Fruit fly (Drosophila melanogaster) whole organism, embryonic: ENCODE data around the gene CG8814.

Source experiments
- Atf-2 ChIP-seq: fragments of 200-800 bp; sonication (Bioruptor generic); optimal IDR thresholded peaks from 2 replicates; lab custom pipeline; 2016; ENCODE audit warnings: missing biosample characterization, missing genetic modification characterization
- B-H2 ChIP-seq: fragments of 200-800 bp; sonication (Bioruptor generic); optimal IDR thresholded peaks from 2 replicates; lab custom pipeline; 2018; ENCODE audit warnings: missing biosample characterization, mild to moderate bottlenecking, missing genetic modification characterization
- BEAF-32 ChIP-seq: fragments of 200-800 bp; sonication (Bioruptor generic); optimal IDR thresholded peaks from 3 replicates; lab custom pipeline; 2017; ENCODE audit warnings: missing biosample characterization, missing genetic modification characterization, mild to moderate bottlenecking, moderate library complexity, missing genetic modification reagents
- CG11247 ChIP-seq: fragments of 200-800 bp; sonication (Bioruptor generic); IDR thresholded peaks from 2 replicates; pipeline ENCODE4 v1.3.6; 2022; ENCODE audit warnings: missing biosample characterization, missing genetic modification characterization
- CG11695 ChIP-seq: fragments of 200-800 bp; sonication (Bioruptor generic); IDR thresholded peaks from 3 replicates; pipeline ENCODE4 v1.3.6; 2022; ENCODE audit warnings: missing biosample characterization, missing genetic modification characterization
- CG14050 ChIP-seq: fragments of 200-800 bp; sonication (Bioruptor generic); IDR thresholded peaks from 3 replicates; pipeline ENCODE4 v1.3.6; 2022; ENCODE audit warnings: missing biosample characterization, missing genetic modification characterization
- CG15696 ChIP-seq: fragments of 200-800 bp; sonication (Bioruptor generic); optimal IDR thresholded peaks from 2 replicates; lab custom pipeline; 2019; ENCODE audit warnings: missing biosample characterization, mild to moderate bottlenecking, missing genetic modification characterization, moderate library complexity
- CG1603 ChIP-seq: fragments of 200-800 bp; sonication (Bioruptor generic); optimal IDR thresholded peaks from 2 replicates; lab custom pipeline; 2019; ENCODE audit warnings: missing biosample characterization, mild to moderate bottlenecking, missing genetic modification characterization, moderate library complexity
- CG17361 ChIP-seq: fragments of 200-800 bp; sonication (Bioruptor generic); IDR thresholded peaks from 3 replicates; pipeline ENCODE4 v1.3.6; 2022; ENCODE audit warnings: missing biosample characterization, missing genetic modification characterization
- CG2120 ChIP-seq: fragments of 200-800 bp; sonication (Bioruptor generic); optimal IDR thresholded peaks from 3 replicates; lab custom pipeline; 2016; ENCODE audit warnings: missing biosample characterization, missing genetic modification characterization
- CG2712 ChIP-seq: fragments of 200-800 bp; optimal IDR thresholded peaks from 3 replicates; lab custom pipeline; 2019; ENCODE audit warnings: missing biosample characterization, mild to moderate bottlenecking, missing genetic modification characterization, moderate library complexity
- CG31224 ChIP-seq: fragments of 200-800 bp; sonication (Bioruptor generic); IDR thresholded peaks from 2 replicates; pipeline ENCODE4 v1.3.6; 2022; ENCODE audit warnings: missing biosample characterization, missing genetic modification characterization
- CG3838 ChIP-seq: fragments of 200-800 bp; sonication (Bioruptor generic); optimal IDR thresholded peaks from 3 replicates; lab custom pipeline; 2016; ENCODE audit warnings: missing biosample characterization, missing genetic modification characterization
- CG42726 ChIP-seq: fragments of 200-800 bp; sonication (Bioruptor generic); IDR thresholded peaks from 2 replicates; pipeline ENCODE4 v1.3.6; 2022; ENCODE audit warnings: missing biosample characterization, missing genetic modification characterization; ENCODE audit not compliant: partially characterized antibody
- CG4707 ChIP-seq: fragments of 200-800 bp; sonication (Bioruptor generic); optimal IDR thresholded peaks from 2 replicates; lab custom pipeline; 2018; ENCODE audit warnings: missing biosample characterization, mild to moderate bottlenecking, missing genetic modification characterization, moderate library complexity
- CG6254 ChIP-seq: fragments of 200-800 bp; sonication (Bioruptor generic); optimal IDR thresholded peaks from 3 replicates; lab custom pipeline; 2017; ENCODE audit warnings: mild to moderate bottlenecking, missing biosample characterization, missing genetic modification reagents, missing genetic modification characterization
- CG7839 ChIP-seq: fragments of 200-800 bp; sonication (Bioruptor generic); optimal IDR thresholded peaks from 3 replicates; lab custom pipeline; 2018; ENCODE audit warnings: missing biosample characterization, mild to moderate bottlenecking, missing genetic modification characterization, moderate library complexity
- CG8765 ChIP-seq: fragments of 200-800 bp; sonication (Bioruptor generic); IDR thresholded peaks from 2 replicates; pipeline ENCODE4 v1.3.6; 2022; ENCODE audit warnings: missing biosample characterization, missing genetic modification characterization
- CG9609 ChIP-seq: fragments of 200-800 bp; sonication (Bioruptor generic); optimal IDR thresholded peaks from 3 replicates; lab custom pipeline; 2016; ENCODE audit warnings: missing biosample characterization, missing genetic modification characterization
- Chrac-16 ChIP-seq: fragments of 200-800 bp; sonication (Bioruptor generic); optimal IDR thresholded peaks from 3 replicates; lab custom pipeline; 2016; ENCODE audit warnings: missing biosample characterization, missing genetic modification characterization
- Dip3 ChIP-seq: fragments of 200-800 bp; sonication (Bioruptor generic); optimal IDR thresholded peaks from 3 replicates; lab custom pipeline; 2016; ENCODE audit warnings: missing biosample characterization, missing genetic modification characterization
- Dll ChIP-seq: fragments of 200-800 bp; sonication (Bioruptor generic); IDR thresholded peaks from 4 replicates; pipeline ENCODE4 v1.3.6; 2022; ENCODE audit warnings: missing biosample characterization, missing genetic modification characterization; ENCODE audit not compliant: partially characterized antibody
- Dp ChIP-seq: fragments of 200-800 bp; sonication (Bioruptor generic); optimal IDR thresholded peaks from 2 replicates; lab custom pipeline; 2018; ENCODE audit warnings: missing biosample characterization, mild to moderate bottlenecking, missing genetic modification characterization, moderate library complexity
- Eip74EF ChIP-seq, 2 experiments: fragments of 200-800 bp in 1 of 2; fragments of >200 bp in 1 of 2; sonication (Bioruptor generic) in 1 of 2; optimal IDR thresholded peaks; 2 replicates each; lab custom pipeline; 2017 to 2019; ENCODE audit warnings: missing biosample characterization in 2 of 2, missing genetic modification characterization in 2 of 2, mild to moderate bottlenecking in 1 of 2, moderate library complexity in 1 of 2
- GATAe ChIP-seq: fragments of 200-800 bp; sonication (Bioruptor generic); conservative IDR thresholded peaks from 2 replicates; pipeline ENCODE4 v1.3.6; 2022; ENCODE audit warnings: missing biosample characterization, missing genetic modification characterization
- HLHmδ ChIP-seq: fragments of 200-800 bp; sonication (Bioruptor generic); optimal IDR thresholded peaks from 2 replicates; lab custom pipeline; 2018; ENCODE audit warnings: missing biosample characterization, mild to moderate bottlenecking, missing genetic modification characterization, moderate library complexity
- Hr78 ChIP-seq, 2 experiments: fragments of 200-800 bp in 1 of 2; fragments of >200 bp in 1 of 2; sonication (Bioruptor generic) in 1 of 2; optimal IDR thresholded peaks; 2 replicates each; lab custom pipeline; 2017 to 2019; ENCODE audit warnings: missing biosample characterization in 2 of 2, missing genetic modification characterization in 2 of 2, mild to moderate bottlenecking in 1 of 2, moderate library complexity in 1 of 2
- Med ChIP-seq: fragments of 200-800 bp; sonication (Bioruptor generic); peaks from one replicate; lab custom pipeline; 2016; ENCODE audit warnings: missing biosample characterization, missing genetic modification characterization, mild to moderate bottlenecking, inconsistent platforms, moderate library complexity
- NK7.1 ChIP-seq: fragments of 200-800 bp; sonication (Bioruptor generic); optimal IDR thresholded peaks from 3 replicates; lab custom pipeline; 2016; ENCODE audit warnings: missing biosample characterization, missing genetic modification characterization
- NfI ChIP-seq: fragments of 200-800 bp; sonication (Bioruptor generic); optimal IDR thresholded peaks from 3 replicates; lab custom pipeline; 2018; ENCODE audit warnings: missing biosample characterization, mild to moderate bottlenecking, missing genetic modification characterization, moderate library complexity
- Six4 ChIP-seq: fragments of 200-800 bp; sonication (Bioruptor generic); optimal IDR thresholded peaks from 2 replicates; lab custom pipeline; 2016; ENCODE audit warnings: missing biosample characterization, missing genetic modification characterization
- amos ChIP-seq: fragments of 200-800 bp; sonication (Bioruptor generic); IDR thresholded peaks from 2 replicates; pipeline ENCODE4 v1.3.6; 2022; ENCODE audit warnings: missing biosample characterization, missing genetic modification characterization; ENCODE audit not compliant: partially characterized antibody
- ap ChIP-seq: fragments of 200-800 bp; sonication (Bioruptor generic); IDR thresholded peaks from 2 replicates; pipeline ENCODE4 v1.3.6; 2022; ENCODE audit warnings: missing biosample characterization, missing genetic modification characterization
- caup ChIP-seq: fragments of 200-800 bp; sonication (Bioruptor generic); optimal IDR thresholded peaks from 3 replicates; lab custom pipeline; 2017; ENCODE audit warnings: missing biosample characterization, mild to moderate bottlenecking, missing genetic modification characterization, moderate library complexity; ENCODE audit not compliant: severe bottlenecking
- chif ChIP-seq, 2 experiments: fragments of 200-800 bp; sonication (Bioruptor generic); optimal IDR thresholded peaks; 3 replicates each; lab custom pipeline; 2016; ENCODE audit warnings: missing biosample characterization in 2 of 2, missing genetic modification characterization in 2 of 2
- chinmo ChIP-seq: fragments of 200-800 bp; sonication (Bioruptor generic); IDR thresholded peaks from 4 replicates; pipeline ENCODE4 v1.3.6; 2022; ENCODE audit warnings: missing biosample characterization, missing genetic modification characterization; ENCODE audit not compliant: partially characterized antibody
- chn ChIP-seq: fragments of 200-800 bp; sonication (Bioruptor generic); optimal IDR thresholded peaks from 2 replicates; lab custom pipeline; 2016; ENCODE audit warnings: missing biosample characterization, missing genetic modification characterization
- disco-r ChIP-seq: fragments of 200-800 bp; sonication (Bioruptor generic); optimal IDR thresholded peaks from 2 replicates; lab custom pipeline; 2016; ENCODE audit warnings: missing biosample characterization, missing genetic modification characterization
- ftz-f1 ChIP-seq: fragments of 200-800 bp; sonication (Bioruptor generic); optimal IDR thresholded peaks from 2 replicates; lab custom pipeline; 2016; ENCODE audit warnings: missing biosample characterization, missing genetic modification characterization
- hb ChIP-seq: fragments of 200-800 bp; sonication (Bioruptor generic); IDR thresholded peaks from 3 replicates; pipeline ENCODE4 v1.3.6; 2022; ENCODE audit warnings: missing biosample characterization, missing genetic modification characterization; ENCODE audit not compliant: partially characterized antibody
- ind ChIP-seq: fragments of 200-800 bp; sonication (Bioruptor generic); optimal IDR thresholded peaks from 3 replicates; lab custom pipeline; 2016; ENCODE audit warnings: missing biosample characterization, missing genetic modification characterization
- jing ChIP-seq: fragments of 200-800 bp; sonication (Bioruptor generic); optimal IDR thresholded peaks from 2 replicates; lab custom pipeline; 2018; ENCODE audit warnings: missing biosample characterization, mild to moderate bottlenecking, missing genetic modification characterization
- repo ChIP-seq: fragments of 200-800 bp; sonication (Bioruptor generic); optimal IDR thresholded peaks from 2 replicates; lab custom pipeline; 2016; ENCODE audit warnings: missing biosample characterization, missing genetic modification characterization
- schlank ChIP-seq: fragments of 200-800 bp; sonication (Bioruptor generic); optimal IDR thresholded peaks from 2 replicates; lab custom pipeline; 2018; ENCODE audit warnings: missing biosample characterization, mild to moderate bottlenecking, missing genetic modification characterization
- sd ChIP-seq: fragments of 200-800 bp; sonication (Bioruptor generic); optimal IDR thresholded peaks from 3 replicates; lab custom pipeline; 2018; ENCODE audit warnings: missing biosample characterization, mild to moderate bottlenecking, missing genetic modification characterization, moderate library complexity
- sim ChIP-seq: fragments of 200-800 bp; sonication (Bioruptor generic); IDR thresholded peaks from 2 replicates; pipeline ENCODE4 v1.3.6; 2022; ENCODE audit warnings: missing biosample characterization, missing genetic modification characterization
- slp2 ChIP-seq: fragments of 200-800 bp; sonication (Bioruptor generic); optimal IDR thresholded peaks from 2 replicates; lab custom pipeline; 2016; ENCODE audit warnings: missing biosample characterization, missing genetic modification characterization
- tap ChIP-seq: fragments of 200-800 bp; optimal IDR thresholded peaks from 3 replicates; lab custom pipeline; 2019; ENCODE audit warnings: missing biosample characterization, mild to moderate bottlenecking, missing genetic modification characterization, moderate library complexity
- zen ChIP-seq: fragments of 200-800 bp; sonication (Bioruptor generic); optimal IDR thresholded peaks from 3 replicates; lab custom pipeline; 2018; ENCODE audit warnings: missing biosample characterization, mild to moderate bottlenecking, missing genetic modification characterization, moderate library complexity

Gene CG8814

dm6 chr2L:2855204-2855768, 19.4 kb upstream of the CG8814 start (continued):
- peak; percentile 2 for TF ChIP-seq amos (GFP tag; lab: Robert Waterston, UW)
- TF ChIP-seq zen (tag; lab: Kevin White, UChicago): no peak
- TF ChIP-seq chinmo (GFP tag; lab: Robert Waterston, UW): peak; percentile 77; the same call in 2 of the 4 replicates
- no peak for TF ChIP-seq Dip3
- TF ChIP-seq CG42726: 0 out of 2 replicates have a peak, but pooled peaks have one; percentile 10
- no peak for TF ChIP-seq Chrac-16 (GFP tag; lab: Kevin White, UChicago)
- TF ChIP-seq CG4707: no peak
- no peak for TF ChIP-seq CG14050
- peak in 1 of 2 experiments; percentile 99 for TF ChIP-seq Hr78 (GFP tag; optimal IDR thresholded peaks at IDR 0.05; lab: Kevin White, UChicago)
- no peak for TF ChIP-seq HLHmδ (GFP tag; lab: Kevin White, UChicago)
- TF ChIP-seq chif (GFP tag; optimal IDR thresholded peaks at IDR 0.05; lab: Kevin White, UChicago): no peak
- no peak for TF ChIP-seq NK7.1 (GFP tag; lab: Kevin White, UChicago)
- TF ChIP-seq CG1603 (tag; lab: Kevin White, UChicago): peak; percentile 46
- no peak for TF ChIP-seq slp2 (GFP tag; lab: Kevin White, UChicago)
- TF ChIP-seq Atf-2: no peak
- no peak for TF ChIP-seq CG17361 (GFP tag; lab: Robert Waterston, UW)
- TF ChIP-seq Med (GFP tag; lab: Kevin White, UChicago): peak; percentile 16
- TF ChIP-seq BEAF-32 (GFP tag; lab: Kevin White, UChicago): no peak
- TF ChIP-seq CG2712 (tag; lab: Kevin White, UChicago): no peak
- TF ChIP-seq Dp (GFP tag; lab: Kevin White, UChicago): no peak
- TF ChIP-seq CG8765 (GFP tag; lab: Robert Waterston, UW): no peak
- TF ChIP-seq CG2120 (GFP tag; lab: Kevin White, UChicago): no peak
- TF ChIP-seq disco-r (GFP tag; lab: Kevin White, UChicago): no peak
- TF ChIP-seq GATAe: no peak
- no peak for TF ChIP-seq ind
- TF ChIP-seq NfI (GFP tag; lab: Kevin White, UChicago): peak; percentile 2
- TF ChIP-seq chn (GFP tag; lab: Kevin White, UChicago): peak; percentile 0
- no peak for TF ChIP-seq CG9609 (GFP tag; lab: Kevin White, UChicago)
- no peak for TF ChIP-seq CG31224 (GFP tag; lab: Robert Waterston, UW)
- no peak for TF ChIP-seq hb (GFP tag; lab: Robert Waterston, UW)
- TF ChIP-seq CG6254 (GFP tag; lab: Kevin White, UChicago): no peak
- no peak for TF ChIP-seq B-H2 (GFP tag; lab: Kevin White, UChicago)
- no peak for TF ChIP-seq sd (tag; lab: Kevin White, UChicago)
- TF ChIP-seq CG11247 (GFP tag; lab: Robert Waterston, UW): no peak
- no peak for TF ChIP-seq tap (tag; lab: Kevin White, UChicago)
- TF ChIP-seq schlank: no peak
- TF ChIP-seq caup (GFP tag; lab: Kevin White, UChicago): no peak
- no peak for TF ChIP-seq repo (GFP tag; lab: Kevin White, UChicago)
- peak; percentile 71 for TF ChIP-seq ftz-f1
- no peak for TF ChIP-seq Dll (GFP tag; lab: Robert Waterston, UW)
- TF ChIP-seq ap: no peak
- TF ChIP-seq sim (GFP tag; lab: Robert Waterston, UW): peak; percentile 59; the same call in 1 of the 2 replicates
- no peak for TF ChIP-seq Eip74EF (GFP tag; optimal IDR thresholded peaks at IDR 0.05; lab: Kevin White, UChicago)
- TF ChIP-seq Six4 (GFP tag; lab: Kevin White, UChicago): no peak
- TF ChIP-seq CG11695 (GFP tag; lab: Robert Waterston, UW): no peak
- no peak for TF ChIP-seq CG7839 (tag; lab: Kevin White, UChicago)
- TF ChIP-seq jing: no peak
- TF ChIP-seq CG15696 (tag; lab: Kevin White, UChicago): no peak
- no peak for TF ChIP-seq CG3838 (GFP tag; lab: Kevin White, UChicago)
